Worm (Caenorhabditis elegans): ENCODE results near the gene dnj-13.

The dnj-13 gene

ce11 chrII:11566970-11567711 lies 21.6 kb downstream of the dnj-13 start, which contains the start of gene F54D5.5:
Gene F54D5.5, minus strand, starts transcription at chrII:11567020.
- TF ChIP-seq nhr-77 (tag; optimal IDR thresholded peaks at IDR 0.05) (no peak), efl-1 (optimal IDR thresholded peaks at IDR 0.05) (peak; percentile 25 to 62), efl-1 (GFP tag; optimal IDR thresholded peaks at IDR 0.05 in 1 of 2) (peak; percentile 61 to 95), grh-1 (GFP tag; IDR thresholded peaks at IDR 0.05) (no peak), dsc-1 (tag; optimal IDR thresholded peaks at IDR 0.05) (no peak), ceh-8 (GFP tag; optimal IDR thresholded peaks at IDR 0.05) (no peak), irx-1 (tag; optimal IDR thresholded peaks at IDR 0.05) (no peak), Y116A8C.19 (tag; optimal IDR thresholded peaks at IDR 0.05; ENCODE audit: borderline replicate concordance) (no peak), ztf-4 (tag; optimal IDR thresholded peaks at IDR 0.05) (no peak), lin-15B (tag; optimal IDR thresholded peaks at IDR 0.05) (no peak), ceh-90 (tag; optimal IDR thresholded peaks at IDR 0.05) (no peak), nhr-12 (tag; optimal IDR thresholded peaks at IDR 0.05) (no peak), pqm-1 (tag; optimal IDR thresholded peaks at IDR 0.05) (no peak), nhr-71 (tag; optimal IDR thresholded peaks at IDR 0.05) (no peak), nhr-47 (tag; optimal IDR thresholded peaks at IDR 0.05) (no peak), sup-37 (GFP tag; optimal IDR thresholded peaks at IDR 0.05) (no peak), fos-1 (tag; optimal IDR thresholded peaks at IDR 0.05) (no peak), fkh-4 (tag; optimal IDR thresholded peaks at IDR 0.05; ENCODE audit: borderline replicate concordance) (no peak), nhr-84 (tag; optimal IDR thresholded peaks at IDR 0.05) (no peak), ceh-88 (GFP tag; IDR thresholded peaks at IDR 0.05) (no peak), xbp-1 (tag; optimal IDR thresholded peaks at IDR 0.05) (no peak), egl-13 (tag; optimal IDR thresholded peaks at IDR 0.05) (peak; percentile 8), nhr-11 (tag; optimal IDR thresholded peaks at IDR 0.05) (no peak), nhr-20 (tag; optimal IDR thresholded peaks at IDR 0.05) (no peak), egl-27 (tag; optimal IDR thresholded peaks at IDR 0.05) (no peak), snu-23 (GFP tag; optimal IDR thresholded peaks at IDR 0.05) (peak; percentile 9), vab-15 (tag; optimal IDR thresholded peaks at IDR 0.05) (no peak), hlh-4 (tag; optimal IDR thresholded peaks at IDR 0.05) (no peak), zag-1 (tag; optimal IDR thresholded peaks at IDR 0.05) (no peak), aha-1 (tag; optimal IDR thresholded peaks at IDR 0.05) (no peak), fkh-8 (tag; optimal IDR thresholded peaks at IDR 0.05) (no peak), blmp-1 (tag; optimal IDR thresholded peaks at IDR 0.05) (no peak), ztf-11 (tag; optimal IDR thresholded peaks at IDR 0.05) (peak in 1 of 2 experiments; percentile 40), ceh-63 (GFP tag; optimal IDR thresholded peaks at IDR 0.05) (no peak), unc-62 (GFP tag; optimal IDR thresholded peaks at IDR 0.05) (no peak), C34B4.2 (tag; optimal IDR thresholded peaks at IDR 0.05) (no peak), tbx-2 (tag; optimal IDR thresholded peaks at IDR 0.05) (peak; percentile 3), elt-2 (tag; optimal IDR thresholded peaks at IDR 0.05) (no peak), pag-3 (tag; optimal IDR thresholded peaks at IDR 0.05; ENCODE audit: borderline replicate concordance, insufficient read depth) (no peak), lir-3 (tag; optimal IDR thresholded peaks at IDR 0.05; ENCODE audit: poor library complexity) (no peak), aly-2 (tag; optimal IDR thresholded peaks at IDR 0.05) (no peak), lin-35 (GFP tag; optimal IDR thresholded peaks at IDR 0.05) (peak; percentile 45 to 47), lin-14 (GFP tag; optimal IDR thresholded peaks at IDR 0.05) (peak; percentile 46), nhr-19 (GFP tag; conservative IDR thresholded peaks at IDR 0.05) (no peak), nhr-28 (tag; optimal IDR thresholded peaks at IDR 0.05) (no peak), C16A3.4 (tag; optimal IDR thresholded peaks at IDR 0.05) (no peak), lin-13 (GFP tag; optimal IDR thresholded peaks at IDR 0.05) (no peak), rnt-1 (tag; optimal IDR thresholded peaks at IDR 0.05) (peak; percentile 5), nhr-90 (tag; optimal IDR thresholded peaks at IDR 0.05; ENCODE audit: poor library complexity) (no peak), swsn-7 (tag; optimal IDR thresholded peaks at IDR 0.05) (no peak), zip-4 (GFP tag; optimal IDR thresholded peaks at IDR 0.05) (no peak), nhr-76 (tag; optimal IDR thresholded peaks at IDR 0.05) (no peak)

All from whole organism, L1 larva.